Fruit fly (Drosophila melanogaster): ENCODE data around the gene LysRS.

dm6 chrX:9605783-9606182, 2.9 kb downstream of the LysRS start, which contains the start of gene Lst8:
- TF ChIP-seq CG7045 (GFP tag; optimal IDR thresholded peaks at IDR 0.05), result no peak
- TF ChIP-seq kay (GFP tag; ENCODE audit: borderline replicate concordance), result no peak

All from whole organism, adult.